Worm (Caenorhabditis elegans) whole organism, young adult: ENCODE data around the gene asp-14.

Experiments
- C06A6.2 ChIP-seq: fragments of 200-800 bp; sonication (Bioruptor generic); conservative IDR thresholded peaks from 2 replicates; pipeline ENCODE4 v1.3.6; 2022; ENCODE audit warnings: missing genetic modification characterization, missing compliant biosample characterization
- C17E4.6 ChIP-seq: fragments of 200-800 bp; sonication (Bioruptor generic); IDR thresholded peaks from 2 replicates; pipeline ENCODE4 v1.3.6; 2022; ENCODE audit warnings: missing genetic modification reagents, missing genetic modification characterization, missing compliant biosample characterization
- F10E7.11 ChIP-seq: sonication (generic microtip); optimal IDR thresholded peaks from 2 replicates; lab custom pipeline; 2017; ENCODE audit warnings: mild to moderate bottlenecking, missing genetic modification characterization, moderate library complexity, missing compliant biosample characterization
- F33H1.4 ChIP-seq: fragments of 200-800 bp; sonication (Bioruptor generic); IDR thresholded peaks from 2 replicates; pipeline ENCODE4 v1.3.6; 2022; ENCODE audit warnings: missing genetic modification reagents, missing genetic modification characterization, missing compliant biosample characterization
- F39B2.1 ChIP-seq: fragments of 200-800 bp; sonication (Bioruptor generic); IDR thresholded peaks from 2 replicates; pipeline ENCODE4 v1.3.6; 2022; ENCODE audit warnings: missing genetic modification reagents, missing genetic modification characterization, missing compliant biosample characterization
- F52B5.7 ChIP-seq: sonication (generic microtip); optimal IDR thresholded peaks from 2 replicates; lab custom pipeline; 2016; ENCODE audit warnings: mild to moderate bottlenecking, missing genetic modification characterization, missing compliant biosample characterization
- F55B11.4 ChIP-seq: sonication (generic microtip); optimal IDR thresholded peaks from 2 replicates; lab custom pipeline; 2016; ENCODE audit warnings: missing compliant biosample characterization, missing genetic modification characterization, borderline replicate concordance; ENCODE audit not compliant: insufficient read depth
- F57C9.4 ChIP-seq: sonication (generic microtip); optimal IDR thresholded peaks from 2 replicates; lab custom pipeline; 2017; ENCODE audit warnings: mild to moderate bottlenecking, missing genetic modification characterization, missing compliant biosample characterization
- K12H6.12 ChIP-seq: fragments of 200-800 bp; sonication (Bioruptor generic); optimal IDR thresholded peaks from 2 replicates; lab custom pipeline; 2018; ENCODE audit warnings: mild to moderate bottlenecking, missing genetic modification characterization, missing compliant biosample characterization
- T26A5.8 ChIP-seq: sonication (generic microtip); optimal IDR thresholded peaks from 2 replicates; lab custom pipeline; 2016; ENCODE audit warnings: missing genetic modification characterization, missing compliant biosample characterization
- Y53F4B.3 ChIP-seq: fragments of 200-800 bp; sonication (Bioruptor generic); IDR thresholded peaks from 2 replicates; pipeline ENCODE4 v1.3.6; 2022; ENCODE audit warnings: missing genetic modification reagents, missing genetic modification characterization, missing compliant biosample characterization
- Y79H2A.3 ChIP-seq: fragments of 200-800 bp; sonication (Bioruptor generic); conservative IDR thresholded peaks from 2 replicates; pipeline ENCODE4 v1.3.6; 2022; ENCODE audit warnings: missing genetic modification reagents, missing genetic modification characterization, missing compliant biosample characterization
- aptf-2 ChIP-seq: fragments of 200-800 bp; sonication (Bioruptor generic); conservative IDR thresholded peaks from 2 replicates; pipeline ENCODE4 v1.3.6; 2022; ENCODE audit warnings: missing genetic modification reagents, missing genetic modification characterization, missing compliant biosample characterization
- attf-3 ChIP-seq: fragments of 200-800 bp; sonication (Bioruptor generic); conservative IDR thresholded peaks from 2 replicates; pipeline ENCODE4 v1.3.6; 2022; ENCODE audit warnings: missing genetic modification reagents, missing genetic modification characterization, missing compliant biosample characterization
- attf-6 ChIP-seq: fragments of 200-800 bp; sonication (Bioruptor generic); IDR thresholded peaks from 2 replicates; pipeline ENCODE4 v1.3.6; 2022; ENCODE audit warnings: missing genetic modification reagents, missing genetic modification characterization, missing compliant biosample characterization
- ccch-3 ChIP-seq: fragments of 200-800 bp; sonication (Bioruptor generic); optimal IDR thresholded peaks from 2 replicates; lab custom pipeline; 2018; ENCODE audit warnings: mild to moderate bottlenecking, missing genetic modification characterization, missing compliant biosample characterization
- ceh-40 ChIP-seq: fragments of 200-800 bp; sonication (Bioruptor generic); IDR thresholded peaks from 2 replicates; pipeline ENCODE4 v1.3.6; 2022; ENCODE audit warnings: missing genetic modification characterization, missing compliant biosample characterization
- ceh-58 ChIP-seq: fragments of 200-800 bp; sonication (Bioruptor generic); IDR thresholded peaks from 2 replicates; pipeline ENCODE4 v1.3.6; 2022; ENCODE audit warnings: missing genetic modification characterization, missing compliant biosample characterization
- ceh-79 ChIP-seq: sonication (generic microtip); optimal IDR thresholded peaks from 2 replicates; lab custom pipeline; 2017; ENCODE audit warnings: mild to moderate bottlenecking, missing genetic modification characterization, missing compliant biosample characterization
- die-1 ChIP-seq: sonication (generic microtip); optimal IDR thresholded peaks from 2 replicates; lab custom pipeline; 2016; ENCODE audit warnings: missing genotype, mild to moderate bottlenecking, missing genetic modification characterization, missing compliant biosample characterization
- dox-1 ChIP-seq: fragments of 200-800 bp; sonication (Bioruptor generic); IDR thresholded peaks from 2 replicates; pipeline ENCODE4 v1.3.6; 2022; ENCODE audit warnings: missing genetic modification reagents, missing genetic modification characterization, missing compliant biosample characterization
- dpff-1 ChIP-seq: sonication (generic microtip); optimal IDR thresholded peaks from 2 replicates; lab custom pipeline; 2017; ENCODE audit warnings: mild to moderate bottlenecking, missing genetic modification characterization, missing compliant biosample characterization
- gei-17 ChIP-seq: fragments of 200-800 bp; sonication (Bioruptor generic); optimal IDR thresholded peaks from 2 replicates; lab custom pipeline; 2018; ENCODE audit warnings: mild to moderate bottlenecking, missing genetic modification characterization, missing compliant biosample characterization
- him-1 ChIP-seq: sonication (generic microtip); optimal IDR thresholded peaks from 2 replicates; lab custom pipeline; 2016; ENCODE audit warnings: missing genotype, missing genetic modification reagents, missing genetic modification characterization, missing compliant biosample characterization
- hrde-1 ChIP-seq: sonication (generic microtip); optimal IDR thresholded peaks from 2 replicates; lab custom pipeline; 2016; ENCODE audit warnings: missing genetic modification characterization, mild to moderate bottlenecking, missing compliant biosample characterization, moderate library complexity, missing genotype, missing genetic modification reagents, borderline replicate concordance
- hsf-1 ChIP-seq: fragments of 200-800 bp; sonication (Bioruptor generic); IDR thresholded peaks from 2 replicates; pipeline ENCODE4 v1.3.6; 2022; ENCODE audit warnings: missing genetic modification reagents, missing genetic modification characterization, missing compliant biosample characterization
- lin-26 ChIP-seq: fragments of 200-800 bp; sonication (Bioruptor generic); IDR thresholded peaks from 2 replicates; pipeline ENCODE4 v1.3.6; 2022; ENCODE audit warnings: missing genetic modification reagents, missing genetic modification characterization, missing compliant biosample characterization
- lin-40 ChIP-seq: sonication (generic microtip); optimal IDR thresholded peaks from 2 replicates; lab custom pipeline; 2016; ENCODE audit warnings: missing genetic modification characterization, mild to moderate bottlenecking, missing compliant biosample characterization, missing genotype, missing genetic modification reagents
- madf-3 ChIP-seq: fragments of 200-800 bp; sonication (Bioruptor generic); IDR thresholded peaks from 2 replicates; pipeline ENCODE4 v1.3.6; 2022; ENCODE audit warnings: missing genetic modification reagents, missing genetic modification characterization, missing compliant biosample characterization
- nfya-1 ChIP-seq: sonication (generic microtip); optimal IDR thresholded peaks from 2 replicates; lab custom pipeline; 2017; ENCODE audit warnings: antibody characterized with exemption, missing compliant biosample characterization, missing genetic modification characterization, borderline replicate concordance; ENCODE audit not compliant: insufficient read depth
- nhr-120 ChIP-seq: fragments of 200-800 bp; sonication (Bioruptor generic); IDR thresholded peaks from 2 replicates; pipeline ENCODE4 v1.3.6; 2022; ENCODE audit warnings: missing genetic modification characterization, missing compliant biosample characterization
- nhr-179 ChIP-seq: sonication (generic microtip); optimal IDR thresholded peaks from 2 replicates; lab custom pipeline; 2016; ENCODE audit warnings: mild to moderate bottlenecking, missing genetic modification characterization, missing compliant biosample characterization
- pbrm-1 ChIP-seq: fragments of 200-800 bp; sonication (Bioruptor generic); IDR thresholded peaks from 2 replicates; pipeline ENCODE4 v1.3.6; 2022; ENCODE audit warnings: missing genetic modification reagents, missing genetic modification characterization, missing compliant biosample characterization
- rec-8 ChIP-seq, 2 experiments: sonication (generic microtip); optimal IDR thresholded peaks; 2 replicates each; lab custom pipeline; 2016; ENCODE audit warnings: mild to moderate bottlenecking in 2 of 2, missing genetic modification characterization in 2 of 2, missing genetic modification reagents in 2 of 2, missing genotype in 2 of 2, missing biosample characterization in 1 of 2, missing compliant biosample characterization in 1 of 2, moderate library complexity in 1 of 2
- sea-2 ChIP-seq: fragments of 200-800 bp; sonication (Bioruptor generic); IDR thresholded peaks from 2 replicates; pipeline ENCODE4 v1.3.6; 2022; ENCODE audit warnings: missing genetic modification characterization, missing compliant biosample characterization
- tbx-9 ChIP-seq: sonication (generic microtip); optimal IDR thresholded peaks from 2 replicates; lab custom pipeline; 2016; ENCODE audit warnings: borderline replicate concordance, missing genetic modification characterization, inconsistent platforms, missing compliant biosample characterization
- tlf-1 ChIP-seq: fragments of 200-800 bp; sonication (Bioruptor generic); optimal IDR thresholded peaks from 2 replicates; lab custom pipeline; 2018; ENCODE audit warnings: mild to moderate bottlenecking, missing genetic modification characterization, missing compliant biosample characterization
- xnd-1 ChIP-seq: sonication (generic microtip); optimal IDR thresholded peaks from 2 replicates; lab custom pipeline; 2016; ENCODE audit warnings: missing genotype, missing genetic modification reagents, missing genetic modification characterization, missing compliant biosample characterization
- ztf-18 ChIP-seq: sonication (generic microtip); optimal IDR thresholded peaks from 2 replicates; lab custom pipeline; 2016; ENCODE audit warnings: missing genotype, mild to moderate bottlenecking, missing genetic modification characterization, missing compliant biosample characterization
- ztf-22 ChIP-seq: fragments of 200-800 bp; sonication (Bioruptor generic); optimal IDR thresholded peaks from 2 replicates; lab custom pipeline; 2018; ENCODE audit warnings: mild to moderate bottlenecking, missing genetic modification characterization, moderate library complexity, missing compliant biosample characterization
- ztf-25 ChIP-seq: fragments of 200-800 bp; sonication (Bioruptor generic); IDR thresholded peaks from 2 replicates; pipeline ENCODE4 v1.3.6; 2022; ENCODE audit warnings: missing genetic modification reagents, missing genetic modification characterization, missing compliant biosample characterization
- ztf-26 ChIP-seq: sonication (generic microtip); optimal IDR thresholded peaks from 2 replicates; lab custom pipeline; 2017; ENCODE audit warnings: missing genetic modification characterization, missing compliant biosample characterization
- ztf-28 ChIP-seq: fragments of 200-800 bp; sonication (Bioruptor generic); IDR thresholded peaks from 2 replicates; pipeline ENCODE4 v1.3.6; 2022; ENCODE audit warnings: missing genetic modification reagents, missing genetic modification characterization, missing compliant biosample characterization

The asp-14 gene

DNA sequence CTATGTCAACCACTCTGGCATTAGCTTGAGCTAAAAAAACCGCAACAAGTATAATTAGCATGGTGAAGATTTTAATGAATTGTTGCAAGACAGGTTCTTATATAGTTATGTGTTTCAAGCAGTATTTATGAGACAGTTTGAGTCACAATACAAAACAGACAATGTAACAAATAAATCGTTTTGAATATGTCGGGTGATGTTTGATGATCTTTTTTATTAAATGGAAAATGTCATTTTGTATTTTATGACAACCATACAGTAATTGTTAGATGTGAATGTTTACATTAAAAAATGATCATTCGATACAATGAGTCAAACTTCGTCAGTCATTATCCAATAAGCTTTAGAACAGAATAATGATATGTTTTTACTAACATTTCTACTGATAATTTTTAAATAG, 3.1 kb downstream of the asp-14 start, which contains the start of gene K10C2.7:
TSS of gene K10C2.7 (minus strand) at position 101 of the 400 bp plus-strand sequence.
- TF ChIP-seq nhr-179 (tag; lab: Kevin White, UChicago) (no peak), Y53F4B.3 (GFP tag; lab: Robert Waterston, UW) (no peak), nhr-120 (GFP tag; lab: Robert Waterston, UW) (no peak), madf-3 (GFP tag; lab: Robert Waterston, UW) (no peak), F10E7.11 (no peak), ztf-22 (no peak), aptf-2 (GFP tag; lab: Robert Waterston, UW) (no peak)

DNA sequence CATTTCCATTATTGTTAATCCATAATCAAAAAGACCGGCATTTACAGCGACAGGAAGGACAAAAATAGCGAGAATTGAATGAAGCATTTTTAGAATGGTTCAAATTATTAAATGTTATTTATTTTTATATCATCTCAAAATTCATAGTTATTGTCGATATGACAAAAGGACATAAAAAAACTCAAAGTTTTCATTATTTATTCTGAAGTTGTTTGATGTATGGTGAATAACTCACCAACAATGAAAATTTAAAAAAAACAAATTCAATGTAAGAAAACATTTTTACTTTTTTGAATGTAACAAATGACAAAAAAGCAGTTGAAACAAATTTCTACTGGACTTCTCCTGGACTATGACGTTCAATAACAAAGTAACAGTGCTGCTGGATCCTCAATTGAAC, 6.0 kb downstream of the asp-14 start, which contains the start of gene K10C2.14:
TSS of gene K10C2.14 (minus strand) at position 101 of the 400 bp plus-strand sequence.
- TF ChIP-seq Y79H2A.3 (no peak), F55B11.4 (tag; lab: Kevin White, UChicago) (no peak), dox-1 (GFP tag; lab: Robert Waterston, UW) (no peak), F39B2.1 (no peak), nfya-1 (tag; lab: Kevin White, UChicago) (no peak), attf-6 (GFP tag; lab: Robert Waterston, UW) (no peak), tlf-1 (GFP tag; lab: Kevin White, UChicago) (no peak), xnd-1 (tag; lab: Kevin White, UChicago) (no peak), lin-40 (tag; lab: Kevin White, UChicago) (no peak), him-1 (tag; lab: Kevin White, UChicago) (no peak), ztf-28 (GFP tag; lab: Robert Waterston, UW) (no peak), F33H1.4 (GFP tag; lab: Robert Waterston, UW) (no peak), die-1 (no peak), F52B5.7 (tag; lab: Kevin White, UChicago) (no peak), ztf-18 (tag; lab: Kevin White, UChicago) (no peak), F10E7.11 (no peak)

DNA sequence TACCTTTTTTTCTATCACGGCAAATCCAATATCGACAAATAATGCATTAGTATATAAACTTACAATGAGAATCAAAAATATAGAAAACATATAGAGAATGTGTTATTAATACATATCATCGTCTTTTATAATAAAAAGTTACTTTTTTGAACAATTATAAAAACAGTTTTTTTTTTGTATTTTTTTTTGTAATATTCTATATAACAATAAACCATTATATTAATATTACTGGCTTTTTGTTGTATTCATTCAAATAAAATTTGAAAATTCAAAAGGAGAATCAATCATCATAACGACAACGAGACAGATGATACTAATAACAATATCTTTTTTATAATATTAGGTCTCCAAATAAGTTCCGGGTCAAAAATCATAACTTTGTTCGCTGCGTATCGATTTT, 8.9 kb downstream of the asp-14 start, which contains the start of gene K10C2.8:
TSS of gene K10C2.8 (minus strand) at position 101 of the 400 bp plus-strand sequence.
- no peak for TF ChIP-seq sea-2 (GFP tag; lab: Robert Waterston, UW)
- TF ChIP-seq gei-17, result no peak
- no peak for TF ChIP-seq nfya-1 (tag; lab: Kevin White, UChicago)
- TF ChIP-seq C06A6.2 (GFP tag; lab: Robert Waterston, UW), result no peak
- TF ChIP-seq ceh-40, result no peak
- no peak for TF ChIP-seq ztf-18 (tag; lab: Kevin White, UChicago)
- no peak for TF ChIP-seq pbrm-1
- no peak for TF ChIP-seq C17E4.6 (GFP tag; lab: Robert Waterston, UW)
- TF ChIP-seq ztf-26 (tag; lab: Kevin White, UChicago), result no peak

DNA sequence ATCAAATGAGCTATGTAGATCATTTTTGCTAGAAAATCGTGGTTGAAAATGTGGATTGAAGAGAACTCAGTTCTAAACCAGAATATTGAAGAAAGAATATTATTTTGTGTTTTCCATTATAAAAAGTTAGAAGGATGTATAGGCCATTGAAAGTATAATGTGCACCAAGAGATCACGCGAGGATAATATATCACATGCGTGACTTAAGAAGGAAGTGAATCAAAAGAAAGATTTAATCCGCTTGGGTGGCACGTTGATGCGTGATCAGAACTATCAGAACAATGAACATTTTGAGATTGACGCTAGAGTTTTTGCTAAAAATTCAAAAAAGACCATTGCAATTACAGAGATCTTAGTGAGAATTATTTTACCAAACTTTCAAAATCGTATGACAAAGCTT, 10.7 kb downstream of the asp-14 start:
- TF ChIP-seq C06A6.2 (GFP tag; lab: Robert Waterston, UW), result no peak

DNA sequence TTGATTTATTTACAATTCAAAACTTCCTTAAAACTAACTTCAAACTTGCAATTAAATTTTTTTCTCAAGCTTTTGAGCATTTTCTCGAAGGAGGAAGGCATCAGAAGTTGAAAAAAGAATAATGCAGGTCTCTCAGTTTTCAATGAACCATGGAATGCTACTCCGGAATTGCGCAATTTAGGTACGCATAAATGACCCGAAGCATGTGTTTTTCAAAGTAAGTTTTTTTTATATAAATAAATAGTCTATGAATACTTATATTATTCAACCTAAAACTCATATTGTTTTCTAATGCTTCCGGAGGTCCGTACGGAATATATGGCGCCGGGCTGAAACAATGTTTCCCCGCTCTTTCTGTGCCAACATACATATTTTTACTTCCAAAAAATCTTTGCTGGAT, 12.8 kb downstream of the asp-14 start, which contains the start of gene K10C2.2:
TSS of gene K10C2.2 (minus strand) at position 101 of the 400 bp plus-strand sequence.
- TF ChIP-seq T26A5.8 (tag; lab: Kevin White, UChicago), result no peak
- no peak for TF ChIP-seq tbx-9 (tag; lab: Kevin White, UChicago)
- no peak for TF ChIP-seq lin-26 (GFP tag; lab: Robert Waterston, UW)
- no peak for TF ChIP-seq ceh-79 (tag; lab: Kevin White, UChicago)
- no peak for TF ChIP-seq dpff-1
- no peak for TF ChIP-seq hsf-1 (GFP tag; lab: Robert Waterston, UW)
- TF ChIP-seq ztf-22, result no peak
- no peak for TF ChIP-seq rec-8 (tag; optimal IDR thresholded peaks at IDR 0.05; lab: Kevin White, UChicago)
- TF ChIP-seq ztf-25 (GFP tag; lab: Robert Waterston, UW), result no peak
- no peak for TF ChIP-seq ccch-3 (GFP tag; lab: Kevin White, UChicago)
- no peak for TF ChIP-seq K12H6.12 (tag; lab: Kevin White, UChicago)
- TF ChIP-seq attf-6 (GFP tag; lab: Robert Waterston, UW), result no peak
- TF ChIP-seq hrde-1 (tag; lab: Kevin White, UChicago), result no peak
- no peak for TF ChIP-seq F57C9.4
- TF ChIP-seq ceh-58 (GFP tag; lab: Robert Waterston, UW), result no peak
- TF ChIP-seq attf-3, result no peak
